Worm (Caenorhabditis elegans): ENCODE results near the gene F13H8.2.

DNA sequence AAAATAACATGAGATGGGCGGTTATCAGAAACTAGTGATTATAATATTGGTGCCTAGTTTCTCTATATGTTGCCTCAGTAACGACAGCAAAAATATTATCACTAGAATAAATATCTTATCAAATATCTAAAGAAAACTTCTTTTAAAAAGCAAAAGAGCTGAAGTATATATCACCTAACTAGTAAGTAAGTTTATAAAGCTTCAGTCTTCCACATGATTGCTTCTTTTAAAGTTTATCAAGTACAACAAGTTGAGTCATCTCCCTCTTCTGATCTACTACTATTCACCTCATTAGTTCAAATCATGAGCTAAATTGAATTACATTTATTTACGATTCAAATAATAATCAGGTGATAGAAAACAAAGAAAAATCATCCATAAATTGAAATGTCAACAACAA is 17.9 kb downstream of the F13H8.2 start:
- TF ChIP-seq ceh-45 (GFP tag; IDR thresholded peaks at IDR 0.05) (no peak), dmd-4 (tag; optimal IDR thresholded peaks at IDR 0.05; ENCODE audit: borderline replicate concordance) (no peak)
